Fruit fly (Drosophila melanogaster) whole organism, pupa: Measurements from ENCODE around the gene unc-119.

Experiments
- CG13204 ChIP-seq: fragments of 200-800 bp; sonication (Bioruptor generic); optimal IDR thresholded peaks from 2 replicates; lab custom pipeline; 2018; ENCODE audit warnings: missing biosample characterization, mild to moderate bottlenecking, missing genetic modification characterization, moderate library complexity
- CG17806 ChIP-seq: fragments of 200-800 bp; sonication (Bioruptor generic); optimal IDR thresholded peaks from 2 replicates; lab custom pipeline; 2018; ENCODE audit warnings: missing biosample characterization, mild to moderate bottlenecking, missing genetic modification characterization, moderate library complexity
- CG32121 ChIP-seq: fragments of 200-800 bp; sonication (Bioruptor generic); IDR thresholded peaks from 2 replicates; pipeline ENCODE4 v1.3.6; 2022; ENCODE audit warnings: missing biosample characterization, missing genetic modification characterization
- CG34367 ChIP-seq: fragments of 200-800 bp; sonication (Bioruptor generic); optimal IDR thresholded peaks from 2 replicates; lab custom pipeline; 2018; ENCODE audit warnings: missing biosample characterization, mild to moderate bottlenecking, missing genetic modification characterization
- D1 ChIP-seq: fragments of 200-800 bp; sonication (Bioruptor generic); optimal IDR thresholded peaks from 2 replicates; lab custom pipeline; 2018; ENCODE audit warnings: missing biosample characterization, mild to moderate bottlenecking, missing genetic modification characterization, moderate library complexity
- EcR ChIP-seq: fragments of 200-800 bp; sonication (Bioruptor generic); optimal IDR thresholded peaks from 3 replicates; lab custom pipeline; 2019; ENCODE audit warnings: missing biosample characterization, missing genetic modification characterization, mild to moderate bottlenecking, moderate library complexity, missing genetic modification reagents
- Ets98B ChIP-seq: fragments of 200-800 bp; sonication (Bioruptor generic); IDR thresholded peaks from 2 replicates; pipeline ENCODE4 v1.3.6; 2022; ENCODE audit warnings: missing biosample characterization, missing genetic modification characterization
- Pif1A ChIP-seq: fragments of 200-800 bp; sonication (Bioruptor generic); optimal IDR thresholded peaks from 3 replicates; lab custom pipeline; 2016; ENCODE audit warnings: missing biosample characterization, missing genetic modification characterization
- fd96Ca ChIP-seq: fragments of 200-800 bp; sonication (Bioruptor generic); IDR thresholded peaks from 3 replicates; pipeline ENCODE4 v1.3.6; 2022; ENCODE audit warnings: missing biosample characterization, missing genetic modification characterization
- rn ChIP-seq: fragments of 200-800 bp; sonication (Bioruptor generic); IDR thresholded peaks from 2 replicates; pipeline ENCODE4 v1.3.6; 2022; ENCODE audit warnings: missing biosample characterization, missing genetic modification characterization

- TF ChIP-seq CG32121 (GFP tag; lab: Robert Waterston, UW): 0 out of 2 replicates have a peak, but pooled peaks have one; percentile 9
- TF ChIP-seq fd96Ca (GFP tag; lab: Robert Waterston, UW): 0 out of 3 replicates have a peak, but pooled peaks have one; percentile 15
- 0 out of 2 replicates have a peak, but pooled peaks have one; percentile 22 for TF ChIP-seq Ets98B
- no peak for TF ChIP-seq CG34367
- TF ChIP-seq rn: no peak
- TF ChIP-seq Pif1A: no peak
- TF ChIP-seq D1 (tag; lab: Kevin White, UChicago): no peak
- TF ChIP-seq CG17806: no peak
- no peak for TF ChIP-seq EcR
- TF ChIP-seq CG13204 (GFP tag; lab: Kevin White, UChicago): no peak
Measured at dm6 chrX:7320455-7321224, 29.5 kb upstream of the unc-119 start.
